Worm (Caenorhabditis elegans): Measurements from ENCODE around the gene lido-8.
A peak's percentile ranks its signal among the peaks of the same experiment; 100 is the strongest.

The lido-8 gene

ce11 chrII:2973940-2974402, 22.9 kb upstream of the lido-8 start (continued):
- TF ChIP-seq ceh-31 (tag; optimal IDR thresholded peaks at IDR 0.05) (peak; percentile 79), T23F11.4 (GFP tag; optimal IDR thresholded peaks at IDR 0.05) (peak; percentile 44), ceh-34 (tag; optimal IDR thresholded peaks at IDR 0.05) (peak; percentile 3), tbx-2 (tag; optimal IDR thresholded peaks at IDR 0.05) (peak; percentile 35)

- TF ChIP-seq sox-2 (GFP tag; IDR thresholded peaks at IDR 0.05): no peak
- no peak for TF ChIP-seq ceh-18 (tag; optimal IDR thresholded peaks at IDR 0.05)
- TF ChIP-seq pha-2 (tag; optimal IDR thresholded peaks at IDR 0.05): no peak
- TF ChIP-seq tbx-7 (tag; optimal IDR thresholded peaks at IDR 0.05): no peak
- peak; percentile 96 for TF ChIP-seq elt-2 (tag; optimal IDR thresholded peaks at IDR 0.05)
Measured at ce11 chrII:2975561-2976230, 21.1 kb upstream of the lido-8 start.

- no peak for TF ChIP-seq ceh-48 (tag; optimal IDR thresholded peaks at IDR 0.05)
- peak; percentile 36 for TF ChIP-seq ceh-31 (tag; optimal IDR thresholded peaks at IDR 0.05)
- peak; percentile 9 for TF ChIP-seq sdc-2 (tag; optimal IDR thresholded peaks at IDR 0.05)
- peak; percentile 23 for TF ChIP-seq sox-4 (tag; optimal IDR thresholded peaks at IDR 0.05)
- peak; percentile 4 for TF ChIP-seq unc-42 (tag; optimal IDR thresholded peaks at IDR 0.05)
Measured at ce11 chrII:2976597-2976996, 20.2 kb upstream of the lido-8 start, which contains the start of gene nhr-88. Gene nhr-88, plus strand, starts transcription at chrII:2976639.

ce11 chrII:2977652-2978051, 19.2 kb upstream of the lido-8 start:
- TF ChIP-seq fkh-10 (GFP tag; optimal IDR thresholded peaks at IDR 0.05): no peak
- TF ChIP-seq unc-86 (tag; optimal IDR thresholded peaks at IDR 0.05): no peak
- TF ChIP-seq K09A11.1 (tag; optimal IDR thresholded peaks at IDR 0.05; ENCODE audit: insufficient read depth): no peak
- TF ChIP-seq ztf-16 (tag; optimal IDR thresholded peaks at IDR 0.05): no peak
- TF ChIP-seq ceh-34 (tag; optimal IDR thresholded peaks at IDR 0.05): no peak
- TF ChIP-seq T23F11.4 (GFP tag; optimal IDR thresholded peaks at IDR 0.05): no peak
- TF ChIP-seq hlh-6 (tag; optimal IDR thresholded peaks at IDR 0.05): no peak
- no peak for TF ChIP-seq fax-1 (tag; optimal IDR thresholded peaks at IDR 0.05)
- no peak for TF ChIP-seq pha-2 (tag; optimal IDR thresholded peaks at IDR 0.05)
- TF ChIP-seq ceh-14 (tag; optimal IDR thresholded peaks at IDR 0.05): no peak

ce11 chrII:2979061-2979460, 17.8 kb upstream of the lido-8 start:
- peak; percentile 94 for TF ChIP-seq dve-1 (tag; optimal IDR thresholded peaks at IDR 0.05)
- TF ChIP-seq ceh-48 (tag; optimal IDR thresholded peaks at IDR 0.05): no peak

ce11 chrII:2984383-2984782, 12.4 kb upstream of the lido-8 start:
- TF ChIP-seq hlh-13 (GFP tag; optimal IDR thresholded peaks at IDR 0.05): no peak
- TF ChIP-seq hlh-6 (tag; optimal IDR thresholded peaks at IDR 0.05): no peak
- TF ChIP-seq nfya-1 (tag; optimal IDR thresholded peaks at IDR 0.05): no peak
- TF ChIP-seq dmd-4 (tag; optimal IDR thresholded peaks at IDR 0.05; ENCODE audit: borderline replicate concordance): no peak
- no peak for TF ChIP-seq ceh-34 (tag; optimal IDR thresholded peaks at IDR 0.05)
- no peak for TF ChIP-seq npax-4 (tag; optimal IDR thresholded peaks at IDR 0.05)
- no peak for TF ChIP-seq lim-6 (tag; optimal IDR thresholded peaks at IDR 0.05)
- TF ChIP-seq unc-42 (tag; optimal IDR thresholded peaks at IDR 0.05): no peak
- no peak for TF ChIP-seq unc-3 (GFP tag; conservative IDR thresholded peaks at IDR 0.05)
- TF ChIP-seq unc-3 (tag; optimal IDR thresholded peaks at IDR 0.05): no peak
- no peak for TF ChIP-seq ceh-14 (tag; optimal IDR thresholded peaks at IDR 0.05)
- TF ChIP-seq ref-2 (tag; optimal IDR thresholded peaks at IDR 0.05): no peak
- TF ChIP-seq hlh-30 (tag; optimal IDR thresholded peaks at IDR 0.05; ENCODE audit: insufficient read depth): no peak
- TF ChIP-seq tbx-7 (tag; optimal IDR thresholded peaks at IDR 0.05): no peak
- TF ChIP-seq ceh-18 (tag; optimal IDR thresholded peaks at IDR 0.05): no peak
- TF ChIP-seq fax-1 (tag; optimal IDR thresholded peaks at IDR 0.05): no peak

Measured in whole organism, late embryonic.